Fruit fly (Drosophila melanogaster) whole organism, embryonic: ENCODE data around the gene CG4709.

Experiments
- Atf-2 ChIP-seq: fragments of 200-800 bp; sonication (Bioruptor generic); optimal IDR thresholded peaks from 2 replicates; lab custom pipeline; 2016; ENCODE audit warnings: missing biosample characterization, missing genetic modification characterization
- C15 ChIP-seq: fragments of 200-800 bp; sonication (Bioruptor generic); IDR thresholded peaks from 3 replicates; pipeline ENCODE4 v1.3.6; 2022; ENCODE audit warnings: missing biosample characterization, missing genetic modification characterization
- CG10209 ChIP-seq: fragments of 200-800 bp; sonication (Bioruptor generic); optimal IDR thresholded peaks from 3 replicates; lab custom pipeline; 2017; ENCODE audit warnings: missing biosample characterization, mild to moderate bottlenecking, missing genetic modification characterization, missing genetic modification reagents
- CG11247 ChIP-seq: fragments of 200-800 bp; sonication (Bioruptor generic); IDR thresholded peaks from 2 replicates; pipeline ENCODE4 v1.3.6; 2022; ENCODE audit warnings: missing biosample characterization, missing genetic modification characterization
- CG13424 ChIP-seq: fragments of 200-800 bp; sonication (Bioruptor generic); optimal IDR thresholded peaks from 2 replicates; lab custom pipeline; 2019; ENCODE audit warnings: missing biosample characterization, mild to moderate bottlenecking, missing genetic modification characterization, moderate library complexity
- CG13775 ChIP-seq: fragments of 200-800 bp; sonication (Bioruptor generic); optimal IDR thresholded peaks from 3 replicates; lab custom pipeline; 2017; ENCODE audit warnings: missing biosample characterization, mild to moderate bottlenecking, missing genetic modification characterization
- CG17328 ChIP-seq: fragments of 200-800 bp; sonication (Bioruptor generic); IDR thresholded peaks from 2 replicates; pipeline ENCODE4 v1.3.6; 2022; ENCODE audit warnings: missing biosample characterization, missing genetic modification characterization
- CG2712 ChIP-seq: fragments of 200-800 bp; optimal IDR thresholded peaks from 3 replicates; lab custom pipeline; 2019; ENCODE audit warnings: missing biosample characterization, mild to moderate bottlenecking, missing genetic modification characterization, moderate library complexity
- CG31224 ChIP-seq: fragments of 200-800 bp; sonication (Bioruptor generic); IDR thresholded peaks from 2 replicates; pipeline ENCODE4 v1.3.6; 2022; ENCODE audit warnings: missing biosample characterization, missing genetic modification characterization
- CG32767 ChIP-seq: fragments of 200-800 bp; sonication (Bioruptor generic); IDR thresholded peaks from 2 replicates; pipeline ENCODE4 v1.3.6; 2022; ENCODE audit warnings: missing biosample characterization, missing genetic modification characterization
- CG3281 ChIP-seq: fragments of 200-800 bp; sonication (Bioruptor generic); optimal IDR thresholded peaks from 3 replicates; lab custom pipeline; 2017; ENCODE audit warnings: missing biosample characterization, mild to moderate bottlenecking, missing genetic modification characterization
- CG34422 ChIP-seq: fragments of 200-800 bp; sonication (Bioruptor generic); IDR thresholded peaks from 3 replicates; pipeline ENCODE4 v1.3.6; 2022; ENCODE audit warnings: missing biosample characterization, missing genetic modification characterization
- CG6765 ChIP-seq: fragments of 200-800 bp; sonication (Bioruptor generic); optimal IDR thresholded peaks from 3 replicates; lab custom pipeline; 2017; ENCODE audit warnings: missing biosample characterization, mild to moderate bottlenecking, missing genetic modification characterization
- CG6854 ChIP-seq: fragments of 200-800 bp; sonication (Bioruptor generic); optimal IDR thresholded peaks from 3 replicates; lab custom pipeline; 2017; ENCODE audit warnings: missing biosample characterization, mild to moderate bottlenecking, missing genetic modification characterization
- CHES-1-like ChIP-seq: fragments of 200-800 bp; sonication (Bioruptor generic); optimal IDR thresholded peaks from 2 replicates; lab custom pipeline; 2016; ENCODE audit warnings: missing biosample characterization, missing genetic modification characterization
- CoRest ChIP-seq: fragments of 200-800 bp; sonication (Bioruptor generic); optimal IDR thresholded peaks from 3 replicates; lab custom pipeline; 2018; ENCODE audit warnings: missing biosample characterization, mild to moderate bottlenecking, missing genetic modification characterization, moderate library complexity
- Doc3 ChIP-seq: fragments of 200-800 bp; sonication (Bioruptor generic); IDR thresholded peaks from 3 replicates; pipeline ENCODE4 v1.3.6; 2022; ENCODE audit warnings: missing biosample characterization, missing genetic modification characterization; ENCODE audit not compliant: partially characterized antibody
- Dp ChIP-seq: fragments of 200-800 bp; sonication (Bioruptor generic); optimal IDR thresholded peaks from 2 replicates; lab custom pipeline; 2018; ENCODE audit warnings: missing biosample characterization, mild to moderate bottlenecking, missing genetic modification characterization, moderate library complexity
- Drgx ChIP-seq: fragments of 200-800 bp; sonication (Bioruptor generic); IDR thresholded peaks from 2 replicates; pipeline ENCODE4 v1.3.6; 2022; ENCODE audit warnings: missing biosample characterization, missing genetic modification characterization
- HHEX ChIP-seq: fragments of 200-800 bp; sonication (Bioruptor generic); optimal IDR thresholded peaks from 3 replicates; lab custom pipeline; 2017; ENCODE audit warnings: missing biosample characterization, mild to moderate bottlenecking, missing genetic modification characterization, missing genetic modification reagents
- Hmr ChIP-seq: fragments of 200-800 bp; sonication (Bioruptor generic); optimal IDR thresholded peaks from 3 replicates; lab custom pipeline; 2017; ENCODE audit warnings: mild to moderate bottlenecking, missing biosample characterization, missing genetic modification reagents, missing genetic modification characterization
- Hr51 ChIP-seq, 2 experiments: fragments of 200-800 bp; sonication (Bioruptor generic); optimal IDR thresholded peaks; 2 replicates in 1 of 2; 3 replicates in 1 of 2; lab custom pipeline; 2016 to 2018; ENCODE audit warnings: missing biosample characterization in 2 of 2, missing genetic modification characterization in 2 of 2, mild to moderate bottlenecking in 1 of 2, moderate library complexity in 1 of 2
- Hr78 ChIP-seq, 2 experiments: fragments of 200-800 bp in 1 of 2; fragments of >200 bp in 1 of 2; sonication (Bioruptor generic) in 1 of 2; optimal IDR thresholded peaks; 2 replicates each; lab custom pipeline; 2017 to 2019; ENCODE audit warnings: missing biosample characterization in 2 of 2, missing genetic modification characterization in 2 of 2, mild to moderate bottlenecking in 1 of 2, moderate library complexity in 1 of 2
- Hsf ChIP-seq: fragments of 200-800 bp; sonication (Bioruptor generic); optimal IDR thresholded peaks from 3 replicates; lab custom pipeline; 2016; ENCODE audit warnings: missing biosample characterization, missing genetic modification characterization
- Jarid2 ChIP-seq: fragments of 200-800 bp; sonication (Bioruptor generic); optimal IDR thresholded peaks from 3 replicates; lab custom pipeline; 2017; ENCODE audit warnings: mild to moderate bottlenecking, missing biosample characterization, missing genetic modification reagents, missing genetic modification characterization
- MBD-R2 ChIP-seq: fragments of 200-800 bp; sonication (Bioruptor generic); IDR thresholded peaks from 2 replicates; pipeline ENCODE4 v1.3.6; 2022; ENCODE audit warnings: missing biosample characterization, missing genetic modification characterization
- NFAT ChIP-seq: fragments of 200-800 bp; sonication (Bioruptor generic); IDR thresholded peaks from 2 replicates; pipeline ENCODE4 v1.3.6; 2022; ENCODE audit warnings: missing biosample characterization, missing genetic modification characterization
- Optix ChIP-seq: fragments of 200-800 bp; sonication (Bioruptor generic); IDR thresholded peaks from 3 replicates; pipeline ENCODE4 v1.3.6; 2022; ENCODE audit warnings: missing biosample characterization, missing genetic modification characterization
- Poxn ChIP-seq: fragments of 200-800 bp; sonication (Bioruptor generic); IDR thresholded peaks from 2 replicates; pipeline ENCODE4 v1.3.6; 2022; ENCODE audit warnings: missing biosample characterization, missing genetic modification characterization
- Sin3A ChIP-seq: fragments of >200 bp; optimal IDR thresholded peaks from 2 replicates; lab custom pipeline; 2018
- Usf ChIP-seq: fragments of 200-800 bp; sonication (Bioruptor generic); optimal IDR thresholded peaks from 2 replicates; lab custom pipeline; 2017; ENCODE audit warnings: missing genotype, missing biosample characterization, missing genetic modification characterization
- Vsx1 ChIP-seq: fragments of 200-800 bp; sonication (Bioruptor generic); optimal IDR thresholded peaks from 2 replicates; lab custom pipeline; 2017; ENCODE audit warnings: missing biosample characterization, mild to moderate bottlenecking, missing genetic modification characterization, missing genetic modification reagents
- Xrp1 ChIP-seq: fragments of 200-800 bp; sonication (Bioruptor generic); IDR thresholded peaks from 2 replicates; pipeline ENCODE4 v1.3.6; 2022; ENCODE audit warnings: missing biosample characterization, missing genetic modification characterization
- YL-1 ChIP-seq: fragments of 200-800 bp; sonication (Bioruptor generic); optimal IDR thresholded peaks from 3 replicates; lab custom pipeline; 2017; ENCODE audit warnings: missing biosample characterization, mild to moderate bottlenecking, missing genetic modification characterization
- ash1 ChIP-seq: fragments of 200-800 bp; sonication (Bioruptor generic); optimal IDR thresholded peaks from 2 replicates; lab custom pipeline; 2018; ENCODE audit warnings: missing biosample characterization, mild to moderate bottlenecking, missing genetic modification characterization
- bcd ChIP-seq: fragments of 200-800 bp; sonication (Bioruptor generic); optimal IDR thresholded peaks from 2 replicates; lab custom pipeline; 2017; ENCODE audit warnings: missing biosample characterization, mild to moderate bottlenecking, missing genetic modification characterization
- btn ChIP-seq: fragments of 200-800 bp; sonication (Bioruptor generic); optimal IDR thresholded peaks from 2 replicates; lab custom pipeline; 2016; ENCODE audit warnings: missing biosample characterization, missing genetic modification characterization
- crc ChIP-seq: fragments of 200-800 bp; sonication (Bioruptor generic); optimal IDR thresholded peaks from 2 replicates; lab custom pipeline; 2016; ENCODE audit warnings: missing biosample characterization, missing genetic modification characterization
- danr ChIP-seq: fragments of 200-800 bp; sonication (Bioruptor generic); IDR thresholded peaks from 2 replicates; pipeline ENCODE4 v1.3.6; 2022; ENCODE audit warnings: missing biosample characterization, missing genetic modification characterization
- gcm ChIP-seq: fragments of 200-800 bp; sonication (Bioruptor generic); optimal IDR thresholded peaks from 2 replicates; lab custom pipeline; 2019; ENCODE audit warnings: missing biosample characterization, mild to moderate bottlenecking, missing genetic modification characterization, moderate library complexity
- gsb ChIP-seq: fragments of 200-800 bp; sonication (Bioruptor generic); IDR thresholded peaks from 2 replicates; pipeline ENCODE4 v1.3.6; 2022; ENCODE audit warnings: missing biosample characterization, missing genetic modification characterization
- gsb-n ChIP-seq: fragments of 200-800 bp; sonication (Bioruptor generic); optimal IDR thresholded peaks from 3 replicates; lab custom pipeline; 2018; ENCODE audit warnings: missing biosample characterization, mild to moderate bottlenecking, missing genetic modification characterization
- hth ChIP-seq: fragments of >200 bp; optimal IDR thresholded peaks from 2 replicates; lab custom pipeline; 2017; ENCODE audit warnings: inconsistent platforms
- klu ChIP-seq: fragments of 200-800 bp; sonication (Bioruptor generic); IDR thresholded peaks from 2 replicates; pipeline ENCODE4 v1.3.6; 2022; ENCODE audit warnings: missing biosample characterization, missing genetic modification characterization
- pita ChIP-seq: fragments of 200-800 bp; sonication (Bioruptor generic); optimal IDR thresholded peaks from 2 replicates; lab custom pipeline; 2017; ENCODE audit warnings: missing biosample characterization, mild to moderate bottlenecking, missing genetic modification characterization
- pnt ChIP-seq: fragments of 200-800 bp; sonication (Bioruptor generic); optimal IDR thresholded peaks from 3 replicates; lab custom pipeline; 2016; ENCODE audit warnings: missing biosample characterization, missing genetic modification characterization
- psq ChIP-seq: fragments of 200-800 bp; sonication (Bioruptor generic); optimal IDR thresholded peaks from 2 replicates; lab custom pipeline; 2017; ENCODE audit warnings: missing biosample characterization, missing genetic modification characterization
- schlank ChIP-seq: fragments of 200-800 bp; sonication (Bioruptor generic); optimal IDR thresholded peaks from 2 replicates; lab custom pipeline; 2018; ENCODE audit warnings: missing biosample characterization, mild to moderate bottlenecking, missing genetic modification characterization
- stwl ChIP-seq: fragments of 200-800 bp; sonication (Bioruptor generic); optimal IDR thresholded peaks from 3 replicates; lab custom pipeline; 2018; ENCODE audit warnings: missing biosample characterization, mild to moderate bottlenecking, missing genetic modification characterization, moderate library complexity
- tx ChIP-seq: fragments of 200-800 bp; sonication (Bioruptor generic); optimal IDR thresholded peaks from 2 replicates; lab custom pipeline; 2016; ENCODE audit warnings: missing biosample characterization, missing genetic modification characterization
- zf30C ChIP-seq: fragments of 200-800 bp; sonication (Bioruptor generic); optimal IDR thresholded peaks from 3 replicates; lab custom pipeline; 2018; ENCODE audit warnings: missing biosample characterization, mild to moderate bottlenecking, missing genetic modification characterization

The CG4709 gene

DNA sequence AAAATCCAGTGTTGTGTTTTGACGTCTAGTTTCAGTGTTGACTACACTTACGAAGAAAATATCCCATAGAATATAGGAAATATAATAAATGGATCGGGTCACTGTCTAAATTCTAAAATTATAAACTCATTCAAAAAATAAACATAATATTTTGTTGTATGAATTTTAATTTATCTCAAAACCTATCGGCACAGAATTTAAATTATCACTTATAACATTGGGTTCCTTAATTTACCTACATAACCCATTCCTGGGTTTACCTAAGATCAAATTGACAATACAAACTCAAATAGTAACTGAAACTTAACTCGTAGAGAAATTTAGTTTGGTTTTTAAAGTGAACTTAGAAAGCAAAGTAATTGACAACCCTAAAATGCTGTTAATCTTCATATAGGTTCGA lies 42.4 kb downstream of the CG4709 start (continued):
- TF ChIP-seq Jarid2 (GFP tag; lab: Kevin White, UChicago) (no peak), CG32767 (GFP tag; lab: Robert Waterston, UW) (no peak), pnt (GFP tag; lab: Kevin White, UChicago) (peak; percentile 11), MBD-R2 (GFP tag; lab: Robert Waterston, UW) (no peak), Atf-2 (GFP tag; lab: Kevin White, UChicago) (peak; percentile 12), Vsx1 (GFP tag; lab: Kevin White, UChicago) (no peak), HHEX (GFP tag; lab: Kevin White, UChicago) (no peak), CG6854 (GFP tag; lab: Kevin White, UChicago) (no peak), CG13775 (GFP tag; lab: Kevin White, UChicago) (peak; percentile 39), CG13424 (tag; lab: Kevin White, UChicago) (peak; percentile 21), Poxn (no peak), CG2712 (no peak), bcd (GFP tag; lab: Kevin White, UChicago) (no peak), CG11247 (no peak), schlank (tag; lab: Kevin White, UChicago) (no peak), Hsf (peak; percentile 6), Hr78 (GFP tag; optimal IDR thresholded peaks at IDR 0.05; lab: Kevin White, UChicago) (no peak), tx (GFP tag; lab: Kevin White, UChicago) (no peak), Sin3A (lab: Kevin White, UChicago) (no peak), Doc3 (GFP tag; lab: Robert Waterston, UW) (no peak), gsb (GFP tag; lab: Robert Waterston, UW) (no peak), NFAT (GFP tag; lab: Robert Waterston, UW) (no peak), Drgx (no peak), klu (GFP tag; lab: Robert Waterston, UW) (no peak), danr (no peak), gcm (GFP tag; lab: Kevin White, UChicago) (no peak), Usf (GFP tag; lab: Kevin White, UChicago) (peak; percentile 0), Hmr (GFP tag; lab: Kevin White, UChicago) (no peak), CoRest (tag; lab: Kevin White, UChicago) (peak; percentile 50), YL-1 (no peak), CG34422 (no peak), gsb-n (tag; lab: Kevin White, UChicago) (no peak), Dp (GFP tag; lab: Kevin White, UChicago) (no peak), Xrp1 (GFP tag; lab: Robert Waterston, UW) (peak; percentile 22; the same call in 1 of the 2 replicates), pita (GFP tag; lab: Kevin White, UChicago) (no peak), CG31224 (GFP tag; lab: Robert Waterston, UW) (no peak), CHES-1-like (GFP tag; lab: Kevin White, UChicago) (no peak), CG3281 (GFP tag; lab: Kevin White, UChicago) (no peak), stwl (tag; lab: Kevin White, UChicago) (peak; percentile 74), C15 (no peak), ash1 (GFP tag; lab: Kevin White, UChicago) (no peak), CG17328 (GFP tag; lab: Robert Waterston, UW) (no peak), Hr51 (GFP tag; optimal IDR thresholded peaks at IDR 0.05; lab: Kevin White, UChicago) (peak in 1 of 2 experiments; percentile 2), psq (GFP tag; lab: Kevin White, UChicago) (no peak), crc (no peak), CG10209 (GFP tag; lab: Kevin White, UChicago) (peak; percentile 6), zf30C (GFP tag; lab: Kevin White, UChicago) (no peak), btn (no peak), CG6765 (no peak), Optix (GFP tag; lab: Robert Waterston, UW) (no peak), hth (lab: Kevin White, UChicago) (no peak)
- TF ChIP-seq, all 482 proteins: peak for 69
